Worm (Caenorhabditis elegans): Measurements from ENCODE around the gene ZK1240.3.

- TF ChIP-seq hmg-4 (GFP tag; optimal IDR thresholded peaks at IDR 0.05) (no peak), ets-7 (tag; optimal IDR thresholded peaks at IDR 0.05) (no peak), flt-1 (GFP tag; IDR thresholded peaks at IDR 0.05) (no peak), ama-1 (optimal IDR thresholded peaks at IDR 0.05) (no peak), pes-1 (GFP tag; IDR thresholded peaks at IDR 0.05) (no peak), sea-1 (GFP tag; conservative IDR thresholded peaks at IDR 0.05) (no peak)
Measured at ce11 chrII:2302330-2302729, 17.8 kb upstream of the ZK1240.3 start, which contains the start of gene B0281.6.
